Fruit fly (Drosophila melanogaster) whole organism, embryonic: ENCODE measurements around the gene CG17982.

Source experiments
- CG10274 ChIP-seq: fragments of 200-800 bp; sonication (Bioruptor generic); optimal IDR thresholded peaks from 3 replicates; lab custom pipeline; 2017; ENCODE audit warnings: missing biosample characterization, mild to moderate bottlenecking, missing genetic modification characterization
- CG10565 ChIP-seq: fragments of 200-800 bp; sonication (Bioruptor generic); optimal IDR thresholded peaks from 3 replicates; lab custom pipeline; 2016; ENCODE audit warnings: missing biosample characterization, mild to moderate bottlenecking, missing genetic modification characterization
- CG11723 ChIP-seq: fragments of 200-800 bp; sonication (Bioruptor generic); optimal IDR thresholded peaks from 2 replicates; lab custom pipeline; 2017; ENCODE audit warnings: missing biosample characterization, mild to moderate bottlenecking, missing genetic modification characterization
- CG12236 ChIP-seq: fragments of 200-800 bp; sonication (Bioruptor generic); optimal IDR thresholded peaks from 2 replicates; lab custom pipeline; 2016; ENCODE audit warnings: missing biosample characterization, missing genetic modification characterization
- CG13296 ChIP-seq: fragments of 200-800 bp; sonication (Bioruptor generic); optimal IDR thresholded peaks from 3 replicates; lab custom pipeline; 2018; ENCODE audit warnings: missing biosample characterization, mild to moderate bottlenecking, missing genetic modification characterization
- CG14667 ChIP-seq: fragments of 200-800 bp; sonication (Bioruptor generic); IDR thresholded peaks from 2 replicates; pipeline ENCODE4 v1.3.6; 2022; ENCODE audit warnings: missing biosample characterization, missing genetic modification characterization
- CG15011 ChIP-seq: fragments of 200-800 bp; sonication (Bioruptor generic); optimal IDR thresholded peaks from 3 replicates; lab custom pipeline; 2018; ENCODE audit warnings: missing biosample characterization, mild to moderate bottlenecking, missing genetic modification characterization
- CG18476 ChIP-seq: fragments of 200-800 bp; sonication (Bioruptor generic); optimal IDR thresholded peaks from 2 replicates; lab custom pipeline; 2016; ENCODE audit warnings: missing biosample characterization, mild to moderate bottlenecking, missing genetic modification characterization
- CG30403 ChIP-seq: fragments of 200-800 bp; sonication (Bioruptor generic); optimal IDR thresholded peaks from 3 replicates; lab custom pipeline; 2016; ENCODE audit warnings: missing biosample characterization, missing genetic modification characterization
- CG31224 ChIP-seq: fragments of 200-800 bp; sonication (Bioruptor generic); IDR thresholded peaks from 2 replicates; pipeline ENCODE4 v1.3.6; 2022; ENCODE audit warnings: missing biosample characterization, missing genetic modification characterization
- CG34422 ChIP-seq: fragments of 200-800 bp; sonication (Bioruptor generic); IDR thresholded peaks from 3 replicates; pipeline ENCODE4 v1.3.6; 2022; ENCODE audit warnings: missing biosample characterization, missing genetic modification characterization
- CG43689 ChIP-seq: fragments of 200-800 bp; sonication (Bioruptor generic); IDR thresholded peaks from 2 replicates; pipeline ENCODE4 v1.3.6; 2022; ENCODE audit warnings: missing biosample characterization, missing genetic modification characterization
- CG4707 ChIP-seq: fragments of 200-800 bp; sonication (Bioruptor generic); optimal IDR thresholded peaks from 2 replicates; lab custom pipeline; 2018; ENCODE audit warnings: missing biosample characterization, mild to moderate bottlenecking, missing genetic modification characterization, moderate library complexity
- CG6254 ChIP-seq: fragments of 200-800 bp; sonication (Bioruptor generic); optimal IDR thresholded peaks from 3 replicates; lab custom pipeline; 2017; ENCODE audit warnings: mild to moderate bottlenecking, missing biosample characterization, missing genetic modification reagents, missing genetic modification characterization
- CG8281 ChIP-seq: fragments of 200-800 bp; sonication (Bioruptor generic); optimal IDR thresholded peaks from 2 replicates; lab custom pipeline; 2018; ENCODE audit warnings: missing biosample characterization, mild to moderate bottlenecking, missing genetic modification characterization, moderate library complexity
- Chrac-16 ChIP-seq: fragments of 200-800 bp; sonication (Bioruptor generic); optimal IDR thresholded peaks from 3 replicates; lab custom pipeline; 2016; ENCODE audit warnings: missing biosample characterization, missing genetic modification characterization
- CoRest ChIP-seq: fragments of 200-800 bp; sonication (Bioruptor generic); optimal IDR thresholded peaks from 3 replicates; lab custom pipeline; 2018; ENCODE audit warnings: missing biosample characterization, mild to moderate bottlenecking, missing genetic modification characterization, moderate library complexity
- CrebB ChIP-seq: fragments of 200-800 bp; sonication (Bioruptor generic); optimal IDR thresholded peaks from 3 replicates; lab custom pipeline; 2018; ENCODE audit warnings: missing biosample characterization, mild to moderate bottlenecking, missing genetic modification characterization
- ERR ChIP-seq: fragments of 200-800 bp; sonication (Bioruptor generic); optimal IDR thresholded peaks from 2 replicates; lab custom pipeline; 2016; ENCODE audit warnings: missing biosample characterization, missing genetic modification characterization
- Eip74EF ChIP-seq, 2 experiments: fragments of 200-800 bp in 1 of 2; fragments of >200 bp in 1 of 2; sonication (Bioruptor generic) in 1 of 2; optimal IDR thresholded peaks; 2 replicates each; lab custom pipeline; 2017 to 2019; ENCODE audit warnings: missing biosample characterization in 2 of 2, missing genetic modification characterization in 2 of 2, mild to moderate bottlenecking in 1 of 2, moderate library complexity in 1 of 2
- Fer3 ChIP-seq: fragments of 200-800 bp; sonication (Bioruptor generic); optimal IDR thresholded peaks from 2 replicates; lab custom pipeline; 2018; ENCODE audit warnings: missing biosample characterization, mild to moderate bottlenecking, missing genetic modification characterization, moderate library complexity
- H2.0 ChIP-seq: fragments of 200-800 bp; sonication (Bioruptor generic); IDR thresholded peaks from 2 replicates; pipeline ENCODE4 v1.3.6; 2022; ENCODE audit warnings: missing biosample characterization, missing genetic modification characterization
- HLHmδ ChIP-seq: fragments of 200-800 bp; sonication (Bioruptor generic); optimal IDR thresholded peaks from 2 replicates; lab custom pipeline; 2018; ENCODE audit warnings: missing biosample characterization, mild to moderate bottlenecking, missing genetic modification characterization, moderate library complexity
- Hr39 ChIP-seq: fragments of >200 bp; optimal IDR thresholded peaks from 2 replicates; lab custom pipeline; 2017
- Hr78 ChIP-seq, 2 experiments: fragments of 200-800 bp in 1 of 2; fragments of >200 bp in 1 of 2; sonication (Bioruptor generic) in 1 of 2; optimal IDR thresholded peaks; 2 replicates each; lab custom pipeline; 2017 to 2019; ENCODE audit warnings: missing biosample characterization in 2 of 2, missing genetic modification characterization in 2 of 2, mild to moderate bottlenecking in 1 of 2, moderate library complexity in 1 of 2
- Jarid2 ChIP-seq: fragments of 200-800 bp; sonication (Bioruptor generic); optimal IDR thresholded peaks from 3 replicates; lab custom pipeline; 2017; ENCODE audit warnings: mild to moderate bottlenecking, missing biosample characterization, missing genetic modification reagents, missing genetic modification characterization
- Kr ChIP-seq: fragments of 200-800 bp; sonication (Bioruptor generic); optimal IDR thresholded peaks from 2 replicates; lab custom pipeline; 2017; ENCODE audit warnings: missing biosample characterization, mild to moderate bottlenecking, missing genetic modification characterization
- Lhr ChIP-seq: fragments of 200-800 bp; sonication (Bioruptor generic); optimal IDR thresholded peaks from 3 replicates; lab custom pipeline; 2017; ENCODE audit warnings: mild to moderate bottlenecking, missing biosample characterization, missing genetic modification reagents, missing genetic modification characterization
- MBD-R2 ChIP-seq: fragments of 200-800 bp; sonication (Bioruptor generic); IDR thresholded peaks from 2 replicates; pipeline ENCODE4 v1.3.6; 2022; ENCODE audit warnings: missing biosample characterization, missing genetic modification characterization
- Myb ChIP-seq: fragments of 200-800 bp; sonication (Bioruptor generic); optimal IDR thresholded peaks from 2 replicates; lab custom pipeline; 2016; ENCODE audit warnings: missing biosample characterization, missing genetic modification characterization
- Oli ChIP-seq: fragments of 200-800 bp; sonication (Bioruptor generic); optimal IDR thresholded peaks from 2 replicates; lab custom pipeline; 2018; ENCODE audit warnings: missing biosample characterization, mild to moderate bottlenecking, missing genetic modification characterization, moderate library complexity
- Ssrp ChIP-seq: fragments of 200-800 bp; sonication (Bioruptor generic); optimal IDR thresholded peaks from 2 replicates; lab custom pipeline; 2018; ENCODE audit warnings: missing biosample characterization, mild to moderate bottlenecking, missing genetic modification characterization, moderate library complexity
- ase ChIP-seq: fragments of 200-800 bp; sonication (Bioruptor generic); IDR thresholded peaks from 3 replicates; pipeline ENCODE4 v1.3.6; 2022; ENCODE audit warnings: missing biosample characterization, missing genetic modification characterization
- chif ChIP-seq, 2 experiments: fragments of 200-800 bp; sonication (Bioruptor generic); optimal IDR thresholded peaks; 3 replicates each; lab custom pipeline; 2016; ENCODE audit warnings: missing biosample characterization in 2 of 2, missing genetic modification characterization in 2 of 2
- chinmo ChIP-seq: fragments of 200-800 bp; sonication (Bioruptor generic); IDR thresholded peaks from 4 replicates; pipeline ENCODE4 v1.3.6; 2022; ENCODE audit warnings: missing biosample characterization, missing genetic modification characterization; ENCODE audit not compliant: partially characterized antibody
- ci ChIP-seq: fragments of 200-800 bp; sonication (Bioruptor generic); IDR thresholded peaks from 3 replicates; pipeline ENCODE4 v1.3.6; 2022; ENCODE audit warnings: missing biosample characterization, missing genetic modification characterization
- dan ChIP-seq: fragments of 200-800 bp; sonication (Bioruptor generic); IDR thresholded peaks from 2 replicates; pipeline ENCODE4 v1.3.6; 2022; ENCODE audit warnings: missing biosample characterization, missing genetic modification characterization
- gcm2 ChIP-seq: fragments of 200-800 bp; sonication (Bioruptor generic); optimal IDR thresholded peaks from 2 replicates; lab custom pipeline; 2016; ENCODE audit warnings: missing biosample characterization, missing genetic modification characterization
- gsb-n ChIP-seq: fragments of 200-800 bp; sonication (Bioruptor generic); optimal IDR thresholded peaks from 3 replicates; lab custom pipeline; 2018; ENCODE audit warnings: missing biosample characterization, mild to moderate bottlenecking, missing genetic modification characterization
- jing ChIP-seq: fragments of 200-800 bp; sonication (Bioruptor generic); optimal IDR thresholded peaks from 2 replicates; lab custom pipeline; 2018; ENCODE audit warnings: missing biosample characterization, mild to moderate bottlenecking, missing genetic modification characterization
- kni ChIP-seq: fragments of 200-800 bp; sonication (Bioruptor generic); optimal IDR thresholded peaks from 3 replicates; lab custom pipeline; 2017; ENCODE audit warnings: mild to moderate bottlenecking, missing biosample characterization, missing genetic modification reagents, missing genetic modification characterization
- lola ChIP-seq, 3 experiments: fragments of >200 bp in 2 of 3; fragments of 200-800 bp in 1 of 3; sonication (Bioruptor generic) in 1 of 3; optimal IDR thresholded peaks; 2 replicates each; lab custom pipeline; 2017 to 2019; ENCODE audit warnings: missing biosample characterization in 3 of 3, missing genetic modification characterization in 3 of 3, mild to moderate bottlenecking in 1 of 3, moderate library complexity in 1 of 3
- otp ChIP-seq: fragments of 200-800 bp; sonication (Bioruptor generic); IDR thresholded peaks from 3 replicates; pipeline ENCODE4, ENCODE4 v1.3.6; 2022; ENCODE audit warnings: missing biosample characterization, missing genetic modification characterization
- pho ChIP-seq: fragments of 200-800 bp; sonication (Bioruptor generic); optimal IDR thresholded peaks from 2 replicates; lab custom pipeline; 2016; ENCODE audit warnings: missing biosample characterization, missing genetic modification characterization
- prd ChIP-seq, 3 experiments: fragments of >200 bp in 2 of 3; fragments of 200-800 bp in 1 of 3; sonication (Bioruptor generic) in 1 of 3; optimal IDR thresholded peaks in 2 of 3; IDR thresholded peaks in 1 of 3; 2 replicates in 2 of 3; 3 replicates in 1 of 3; pipeline versions ENCODE4 v1.3.6 to Lab custom; 2017 to 2022; ENCODE audit warnings: missing biosample characterization in 1 of 3, missing genetic modification characterization in 1 of 3
- ro ChIP-seq: fragments of 200-800 bp; sonication (Bioruptor generic); IDR thresholded peaks from 2 replicates; pipeline ENCODE4 v1.3.6; 2022; ENCODE audit warnings: missing biosample characterization, missing genetic modification characterization
- sd ChIP-seq: fragments of 200-800 bp; sonication (Bioruptor generic); optimal IDR thresholded peaks from 3 replicates; lab custom pipeline; 2018; ENCODE audit warnings: missing biosample characterization, mild to moderate bottlenecking, missing genetic modification characterization, moderate library complexity
- sr ChIP-seq: fragments of 200-800 bp; sonication (Bioruptor generic); IDR thresholded peaks from 3 replicates; pipeline ENCODE4 v1.3.6; 2022; ENCODE audit warnings: missing biosample characterization, missing genetic modification characterization
- tin ChIP-seq: fragments of 200-800 bp; sonication (Bioruptor generic); optimal IDR thresholded peaks from 3 replicates; lab custom pipeline; 2016; ENCODE audit warnings: missing biosample characterization, missing genetic modification characterization
- wdn ChIP-seq: fragments of 200-800 bp; sonication (Bioruptor generic); IDR thresholded peaks from 2 replicates; pipeline ENCODE4 v1.3.6; 2022; ENCODE audit warnings: missing biosample characterization, missing genetic modification characterization

CG17982 gene

dm6 chrX:8143537-8143936, at the start of gene CG17982 (continued):
- TF ChIP-seq CG15011 (GFP tag; lab: Kevin White, UChicago) (no peak), Kr (GFP tag; lab: Kevin White, UChicago) (no peak), pho (GFP tag; lab: Kevin White, UChicago) (peak; percentile 74), CG10565 (GFP tag; lab: Kevin White, UChicago) (peak; percentile 19), jing (GFP tag; lab: Kevin White, UChicago) (no peak), Lhr (peak; percentile 29), tin (GFP tag; lab: Kevin White, UChicago) (peak; percentile 84), Eip74EF (GFP tag; optimal IDR thresholded peaks at IDR 0.05; lab: Kevin White, UChicago) (peak in 1 of 2 experiments; percentile 71), wdn (GFP tag; lab: Robert Waterston, UW) (peak; percentile 80), Jarid2 (GFP tag; lab: Kevin White, UChicago) (no peak), CoRest (tag; lab: Kevin White, UChicago) (peak; percentile 86), chif (GFP tag; optimal IDR thresholded peaks at IDR 0.05; lab: Kevin White, UChicago) (peak; percentile 68 to 81), prd (optimal IDR thresholded peaks at IDR 0.05; lab: Kevin White, UChicago) (no peak), prd (GFP tag; IDR thresholded peaks at IDR 0.05; lab: Robert Waterston, UW) (peak; percentile 81), dan (no peak), gcm2 (GFP tag; lab: Kevin White, UChicago) (no peak), CG10274 (GFP tag; lab: Kevin White, UChicago) (peak; percentile 16), Oli (tag; lab: Kevin White, UChicago) (peak; percentile 73), chinmo (GFP tag; lab: Robert Waterston, UW) (no peak), CG34422 (GFP tag; lab: Robert Waterston, UW) (peak; percentile 83), Chrac-16 (peak; percentile 75), otp (GFP tag; lab: Robert Waterston, UW) (peak; percentile 69; the same call in 2 of the 3 replicates), sr (GFP tag; lab: Robert Waterston, UW) (no peak), CG8281 (tag; lab: Kevin White, UChicago) (peak; percentile 71), kni (GFP tag; lab: Kevin White, UChicago) (peak; percentile 75), ERR (GFP tag; lab: Kevin White, UChicago) (peak; percentile 70), lola (GFP tag; optimal IDR thresholded peaks at IDR 0.05; lab: Kevin White, UChicago) (peak in 1 of 3 experiments; percentile 77), H2.0 (GFP tag; lab: Robert Waterston, UW) (peak; percentile 79), CG6254 (GFP tag; lab: Kevin White, UChicago) (peak; percentile 45), ase (GFP tag; lab: Robert Waterston, UW) (peak; percentile 68; the same call in 2 of the 3 replicates), CrebB (tag; lab: Kevin White, UChicago) (peak; percentile 75), CG13296 (peak; percentile 82), Hr39 (no peak), CG4707 (GFP tag; lab: Kevin White, UChicago) (peak; percentile 55), Hr78 (GFP tag; optimal IDR thresholded peaks at IDR 0.05; lab: Kevin White, UChicago) (peak in 1 of 2 experiments; percentile 16), CG18476 (GFP tag; lab: Kevin White, UChicago) (peak; percentile 68), sd (tag; lab: Kevin White, UChicago) (peak; percentile 62), CG14667 (GFP tag; lab: Robert Waterston, UW) (peak; percentile 44), ro (GFP tag; lab: Robert Waterston, UW) (no peak), HLHmδ (GFP tag; lab: Kevin White, UChicago) (no peak), CG31224 (peak; percentile 65), CG30403 (GFP tag; lab: Kevin White, UChicago) (peak; percentile 86), gsb-n (peak; percentile 75), CG11723 (GFP tag; lab: Kevin White, UChicago) (peak; percentile 64), ci (GFP tag; lab: Robert Waterston, UW) (peak; percentile 90), CG12236 (GFP tag; lab: Kevin White, UChicago) (peak; percentile 53), MBD-R2 (GFP tag; lab: Robert Waterston, UW) (peak; percentile 80), Ssrp (peak; percentile 77), Myb (GFP tag; lab: Kevin White, UChicago) (peak; percentile 66), CG43689 (GFP tag; lab: Robert Waterston, UW) (peak; percentile 18; the same call in 1 of the 2 replicates), Fer3 (tag; lab: Kevin White, UChicago) (peak; percentile 88)
